Fruit fly (Drosophila melanogaster): ENCODE measurements around the gene Vha68-2.
A peak's percentile ranks its signal among the peaks of the same experiment; 100 is the strongest.

Vha68-2 gene

DNA sequence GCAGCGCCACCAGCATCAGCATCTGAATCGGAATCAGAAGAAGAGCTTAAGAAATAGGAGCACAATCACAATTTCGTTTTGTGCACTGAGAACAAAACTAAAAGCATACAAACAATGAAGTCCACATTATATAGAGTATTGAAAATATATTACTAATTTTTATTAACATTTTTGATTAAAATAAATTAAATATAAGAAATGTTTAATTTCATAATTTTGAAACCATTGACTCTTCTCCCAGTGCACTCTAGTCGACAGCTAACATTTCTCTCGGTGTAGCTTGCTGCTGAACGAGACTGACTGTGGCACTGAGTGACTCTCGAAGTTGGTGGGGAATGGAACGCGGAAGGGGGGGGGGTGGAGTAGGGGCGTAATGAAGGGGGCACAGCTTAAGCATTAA lies 23.4 kb upstream of the Vha68-2 start (continued):
- no peak for TF ChIP-seq CG8359 (GFP tag; optimal IDR thresholded peaks at IDR 0.05; ENCODE audit: borderline replicate concordance)
- TF ChIP-seq CG14710 (tag; optimal IDR thresholded peaks at IDR 0.05) = no peak
- TF ChIP-seq HmgD (GFP tag; optimal IDR thresholded peaks at IDR 0.05) = no peak
- no peak for TF ChIP-seq Adf1 (GFP tag; IDR thresholded peaks at IDR 0.05)
- no peak for TF ChIP-seq CG7271 (tag; optimal IDR thresholded peaks at IDR 0.05)
- TF ChIP-seq HLHmδ (GFP tag; optimal IDR thresholded peaks at IDR 0.05) = no peak
- no peak for TF ChIP-seq CG13775 (GFP tag; optimal IDR thresholded peaks at IDR 0.05)
- no peak for TF ChIP-seq NfI (GFP tag; optimal IDR thresholded peaks at IDR 0.05)
- TF ChIP-seq CG2712 (tag; optimal IDR thresholded peaks at IDR 0.05) = no peak
- TF ChIP-seq HLH54F (GFP tag; optimal IDR thresholded peaks at IDR 0.05) = no peak
- TF ChIP-seq Deaf1 (tag; optimal IDR thresholded peaks at IDR 0.05) = no peak
- no peak for TF ChIP-seq mirr (GFP tag; optimal IDR thresholded peaks at IDR 0.05)
- peak; percentile 25 for TF ChIP-seq CG3281 (GFP tag; optimal IDR thresholded peaks at IDR 0.05)
- peak; percentile 25; the same call in 1 of the 2 replicates for TF ChIP-seq Ptx1 (GFP tag; IDR thresholded peaks at IDR 0.05)
- no peak for TF ChIP-seq CG1832 (GFP tag; optimal IDR thresholded peaks at IDR 0.05)
- no peak for TF ChIP-seq bcd (GFP tag; optimal IDR thresholded peaks at IDR 0.05)
- TF ChIP-seq H15 (GFP tag; IDR thresholded peaks at IDR 0.05) = no peak
- TF ChIP-seq Stat92E (GFP tag; optimal IDR thresholded peaks at IDR 0.05) = no peak
- TF ChIP-seq kni (GFP tag; optimal IDR thresholded peaks at IDR 0.05) = no peak
- no peak for TF ChIP-seq CG3163 (GFP tag; optimal IDR thresholded peaks at IDR 0.05)
- no peak for TF ChIP-seq CG15696 (tag; optimal IDR thresholded peaks at IDR 0.05)
- peak in 1 of 2 experiments; percentile 37 for TF ChIP-seq Hr51 (GFP tag; optimal IDR thresholded peaks at IDR 0.05)
- no peak for TF ChIP-seq Neu2 (GFP tag; optimal IDR thresholded peaks at IDR 0.05; ENCODE audit: borderline replicate concordance)
- no peak for TF ChIP-seq CG4730 (GFP tag; IDR thresholded peaks at IDR 0.05)
- TF ChIP-seq CG11695 (GFP tag; IDR thresholded peaks at IDR 0.05) = no peak
- TF ChIP-seq CG4424 (GFP tag; optimal IDR thresholded peaks at IDR 0.05) = no peak
- TF ChIP-seq CG10462 (GFP tag; optimal IDR thresholded peaks at IDR 0.05) = no peak
- no peak for TF ChIP-seq Chrac-16 (GFP tag; optimal IDR thresholded peaks at IDR 0.05)
- no peak for TF ChIP-seq BtbVII (GFP tag; optimal IDR thresholded peaks at IDR 0.05)
- no peak for TF ChIP-seq CG18011 (GFP tag; optimal IDR thresholded peaks at IDR 0.05)
- no peak for TF ChIP-seq NFAT (GFP tag; IDR thresholded peaks at IDR 0.05)
- no peak for TF ChIP-seq sug (tag; optimal IDR thresholded peaks at IDR 0.05)
- TF ChIP-seq CG12744 (GFP tag; optimal IDR thresholded peaks at IDR 0.05) = no peak
- no peak for TF ChIP-seq wek (GFP tag; optimal IDR thresholded peaks at IDR 0.05)
- no peak for TF ChIP-seq so (GFP tag; IDR thresholded peaks at IDR 0.05)
- no peak for TF ChIP-seq Oaz (GFP tag; IDR thresholded peaks at IDR 0.05)
- no peak for TF ChIP-seq Antp (GFP tag; optimal IDR thresholded peaks at IDR 0.05)
- TF ChIP-seq row (GFP tag; IDR thresholded peaks at IDR 0.05) = peak; percentile 59; the same call in 2 of the 3 replicates
- TF ChIP-seq CG2875 (GFP tag; optimal IDR thresholded peaks at IDR 0.05) = no peak
- TF ChIP-seq ssp (GFP tag; IDR thresholded peaks at IDR 0.05) = no peak
- no peak for TF ChIP-seq Dfd (GFP tag; optimal IDR thresholded peaks at IDR 0.05)
- no peak for TF ChIP-seq ci (GFP tag; IDR thresholded peaks at IDR 0.05)
- no peak for TF ChIP-seq gfzf (GFP tag; optimal IDR thresholded peaks at IDR 0.05)
- TF ChIP-seq lilli (GFP tag; optimal IDR thresholded peaks at IDR 0.05) = no peak
- TF ChIP-seq pan (optimal IDR thresholded peaks at IDR 0.05) = no peak
- no peak for TF ChIP-seq pan (GFP tag; optimal IDR thresholded peaks at IDR 0.05 in 1 of 2, IDR thresholded peaks at IDR 0.05 in 1 of 2)
- TF ChIP-seq CG14860 (GFP tag; IDR thresholded peaks at IDR 0.05; ENCODE audit: partially characterized antibody) = no peak
- TF ChIP-seq CG17186 (GFP tag; optimal IDR thresholded peaks at IDR 0.05) = no peak
- TF ChIP-seq CG18764 (GFP tag; optimal IDR thresholded peaks at IDR 0.05) = no peak
- TF ChIP-seq jing (GFP tag; optimal IDR thresholded peaks at IDR 0.05) = no peak
- TF ChIP-seq Mad (GFP tag; optimal IDR thresholded peaks at IDR 0.05) = no peak

All from whole organism, embryonic.